Worm (Caenorhabditis elegans): Measurements from ENCODE around the gene F19H8.2.

The F19H8.2 gene

ce11 chrII:14598367-14598766 lies 7.3 kb downstream of the F19H8.2 start:
- TF ChIP-seq snu-23 (GFP tag; optimal IDR thresholded peaks at IDR 0.05) (peak; percentile 87), efl-1 (optimal IDR thresholded peaks at IDR 0.05) (peak; percentile 32 to 51), efl-1 (GFP tag; optimal IDR thresholded peaks at IDR 0.05 in 1 of 2) (peak; percentile 42 to 92), ceh-8 (GFP tag; optimal IDR thresholded peaks at IDR 0.05) (no peak), mdl-1 (tag; optimal IDR thresholded peaks at IDR 0.05) (peak in 1 of 2 experiments; percentile 89), fkh-4 (tag; optimal IDR thresholded peaks at IDR 0.05; ENCODE audit: borderline replicate concordance) (no peak), Y116A8C.19 (tag; optimal IDR thresholded peaks at IDR 0.05; ENCODE audit: borderline replicate concordance) (no peak), mep-1 (tag; optimal IDR thresholded peaks at IDR 0.05) (peak; percentile 73), aha-1 (tag; optimal IDR thresholded peaks at IDR 0.05) (no peak), grh-1 (GFP tag; IDR thresholded peaks at IDR 0.05) (no peak), nhr-237 (tag; optimal IDR thresholded peaks at IDR 0.05) (no peak), nhr-28 (tag; optimal IDR thresholded peaks at IDR 0.05) (no peak), lir-3 (tag; optimal IDR thresholded peaks at IDR 0.05; ENCODE audit: poor library complexity) (peak; percentile 51), nhr-20 (tag; optimal IDR thresholded peaks at IDR 0.05) (peak; percentile 84), rnt-1 (tag; optimal IDR thresholded peaks at IDR 0.05) (peak; percentile 82), lin-35 (GFP tag; optimal IDR thresholded peaks at IDR 0.05) (peak; percentile 56 to 80), elt-3 (tag; optimal IDR thresholded peaks at IDR 0.05) (peak in 2 of 6 experiments; percentile 38 to 54), isw-1 (GFP tag; IDR thresholded peaks at IDR 0.05) (no peak; the same call in 1 of the 2 replicates), unc-30 (tag; optimal IDR thresholded peaks at IDR 0.05) (no peak), ceh-90 (tag; optimal IDR thresholded peaks at IDR 0.05) (no peak), unc-86 (tag; optimal IDR thresholded peaks at IDR 0.05) (no peak), pax-3 (tag; optimal IDR thresholded peaks at IDR 0.05) (no peak), hpl-2 (GFP tag; optimal IDR thresholded peaks at IDR 0.05) (no peak), nhr-90 (tag; optimal IDR thresholded peaks at IDR 0.05; ENCODE audit: poor library complexity) (peak; percentile 66), dsc-1 (tag; optimal IDR thresholded peaks at IDR 0.05) (peak; percentile 59), nhr-71 (tag; optimal IDR thresholded peaks at IDR 0.05) (peak; percentile 95), tlp-1 (tag; optimal IDR thresholded peaks at IDR 0.05) (no peak), jun-1 (tag; optimal IDR thresholded peaks at IDR 0.05) (peak; percentile 25), ztf-11 (tag; optimal IDR thresholded peaks at IDR 0.05) (no peak), ztf-4 (tag; optimal IDR thresholded peaks at IDR 0.05) (peak; percentile 69), xbp-1 (tag; optimal IDR thresholded peaks at IDR 0.05) (peak; percentile 57), C16A3.4 (tag; optimal IDR thresholded peaks at IDR 0.05) (peak; percentile 19), skn-1 (tag; optimal IDR thresholded peaks at IDR 0.05) (peak; percentile 54), dpl-1 (GFP tag; optimal IDR thresholded peaks at IDR 0.05) (peak; percentile 28 to 53 (median 45)), unc-62 (GFP tag; optimal IDR thresholded peaks at IDR 0.05) (no peak), zip-4 (GFP tag; optimal IDR thresholded peaks at IDR 0.05) (no peak), lin-14 (GFP tag; optimal IDR thresholded peaks at IDR 0.05) (peak; percentile 87), nhr-77 (tag; optimal IDR thresholded peaks at IDR 0.05) (peak; percentile 84), fos-1 (tag; optimal IDR thresholded peaks at IDR 0.05) (no peak), ces-1 (GFP tag; optimal IDR thresholded peaks at IDR 0.05) (no peak), ceh-88 (GFP tag; IDR thresholded peaks at IDR 0.05) (no peak), sup-37 (GFP tag; optimal IDR thresholded peaks at IDR 0.05) (peak; percentile 44), nhr-85 (tag) (peak; percentile 67), F16B12.6 (tag; optimal IDR thresholded peaks at IDR 0.05) (no peak), unc-130 (tag; optimal IDR thresholded peaks at IDR 0.05) (peak; percentile 61), elt-2 (tag; optimal IDR thresholded peaks at IDR 0.05) (peak; percentile 77), hlh-17 (GFP tag; optimal IDR thresholded peaks at IDR 0.05; ENCODE audit: borderline replicate concordance) (no peak), vab-15 (tag; optimal IDR thresholded peaks at IDR 0.05) (no peak), alr-1 (tag; optimal IDR thresholded peaks at IDR 0.05; ENCODE audit: borderline replicate concordance) (no peak), ceh-63 (GFP tag; optimal IDR thresholded peaks at IDR 0.05) (no peak), egl-27 (tag; optimal IDR thresholded peaks at IDR 0.05) (peak in 1 of 2 experiments; percentile 10), efl-3 (GFP tag; optimal IDR thresholded peaks at IDR 0.05) (no peak)

Data from whole organism, L1 larva.